Fruit fly (Drosophila melanogaster) whole organism, embryonic: Measurements from ENCODE around the gene CG3704.
A peak's percentile ranks its signal among the peaks of the same experiment; 100 is the strongest.

Experiments used
- Aef1 ChIP-seq: fragments of 200-800 bp; sonication (Bioruptor generic); IDR thresholded peaks from 3 replicates; pipeline ENCODE4 v1.3.6; 2022; ENCODE audit warnings: missing biosample characterization, missing genetic modification characterization
- Atf6 ChIP-seq: fragments of 200-800 bp; sonication (Bioruptor generic); IDR thresholded peaks from 2 replicates; pipeline ENCODE4 v1.3.6; 2022; ENCODE audit warnings: missing biosample characterization, missing genetic modification characterization
- Awh ChIP-seq: fragments of 200-800 bp; sonication (Bioruptor generic); IDR thresholded peaks from 2 replicates; pipeline ENCODE4, ENCODE4 v1.3.6; 2022; ENCODE audit warnings: missing biosample characterization, missing genetic modification characterization
- Blimp-1 ChIP-seq: fragments of 200-800 bp; sonication (Bioruptor generic); optimal IDR thresholded peaks from 3 replicates; lab custom pipeline; 2018; ENCODE audit warnings: missing biosample characterization, missing genetic modification characterization, mild to moderate bottlenecking, moderate library complexity, missing genetic modification reagents
- CG10209 ChIP-seq: fragments of 200-800 bp; sonication (Bioruptor generic); optimal IDR thresholded peaks from 3 replicates; lab custom pipeline; 2017; ENCODE audit warnings: missing biosample characterization, mild to moderate bottlenecking, missing genetic modification characterization, missing genetic modification reagents
- CG10462 ChIP-seq: fragments of 200-800 bp; sonication (Bioruptor generic); optimal IDR thresholded peaks from 2 replicates; lab custom pipeline; 2016; ENCODE audit warnings: missing biosample characterization, missing genetic modification characterization
- CG12219 ChIP-seq: fragments of 200-800 bp; sonication (Bioruptor generic); optimal IDR thresholded peaks from 3 replicates; lab custom pipeline; 2018; ENCODE audit warnings: missing biosample characterization, mild to moderate bottlenecking, missing genetic modification characterization
- CG12299 ChIP-seq: fragments of 200-800 bp; sonication (Bioruptor generic); optimal IDR thresholded peaks from 2 replicates; lab custom pipeline; 2018; ENCODE audit warnings: missing biosample characterization, mild to moderate bottlenecking, missing genetic modification characterization
- CG13894 ChIP-seq: fragments of 200-800 bp; sonication (Bioruptor generic); optimal IDR thresholded peaks from 3 replicates; lab custom pipeline; 2018; ENCODE audit warnings: missing biosample characterization, mild to moderate bottlenecking, missing genetic modification characterization, moderate library complexity
- CG18262 ChIP-seq: fragments of 200-800 bp; optimal IDR thresholded peaks from 3 replicates; lab custom pipeline; 2019; ENCODE audit warnings: missing biosample characterization, mild to moderate bottlenecking, missing genetic modification characterization, moderate library complexity
- CG18599 ChIP-seq: fragments of 200-800 bp; sonication (Bioruptor generic); optimal IDR thresholded peaks from 3 replicates; lab custom pipeline; 2017; ENCODE audit warnings: missing biosample characterization, missing genetic modification characterization, mild to moderate bottlenecking, moderate library complexity, missing genetic modification reagents
- CG2120 ChIP-seq: fragments of 200-800 bp; sonication (Bioruptor generic); optimal IDR thresholded peaks from 3 replicates; lab custom pipeline; 2016; ENCODE audit warnings: missing biosample characterization, missing genetic modification characterization
- CG32532 ChIP-seq: fragments of 200-800 bp; sonication (Bioruptor generic); IDR thresholded peaks from 2 replicates; pipeline ENCODE4 v1.3.6; 2022; ENCODE audit warnings: missing biosample characterization, missing genetic modification characterization
- CG32772 ChIP-seq: fragments of 200-800 bp; sonication (Bioruptor generic); IDR thresholded peaks from 2 replicates; pipeline ENCODE4 v1.3.6; 2022; ENCODE audit warnings: missing biosample characterization, missing genetic modification characterization
- CG3847 ChIP-seq: fragments of 200-800 bp; sonication (Bioruptor generic); IDR thresholded peaks from 2 replicates; pipeline ENCODE4 v1.3.6; 2022; ENCODE audit warnings: missing biosample characterization, missing genetic modification characterization
- CG4854 ChIP-seq: fragments of 200-800 bp; sonication (Bioruptor generic); optimal IDR thresholded peaks from 2 replicates; lab custom pipeline; 2016; ENCODE audit warnings: missing biosample characterization, missing genetic modification characterization, inconsistent platforms
- CG6854 ChIP-seq: fragments of 200-800 bp; sonication (Bioruptor generic); optimal IDR thresholded peaks from 3 replicates; lab custom pipeline; 2017; ENCODE audit warnings: missing biosample characterization, mild to moderate bottlenecking, missing genetic modification characterization
- CG8478 ChIP-seq: fragments of >200 bp; optimal IDR thresholded peaks from 2 replicates; lab custom pipeline; 2018
- CG9215 ChIP-seq: fragments of 200-800 bp; sonication (Bioruptor generic); IDR thresholded peaks from 2 replicates; pipeline ENCODE4 v1.3.6; 2022; ENCODE audit warnings: missing biosample characterization, missing genetic modification characterization
- CG9437 ChIP-seq: fragments of 200-800 bp; sonication (Bioruptor generic); optimal IDR thresholded peaks from 2 replicates; lab custom pipeline; 2018; ENCODE audit warnings: missing biosample characterization, mild to moderate bottlenecking, missing genetic modification characterization
- CG9727 ChIP-seq: fragments of 200-800 bp; sonication (Bioruptor generic); optimal IDR thresholded peaks from 3 replicates; lab custom pipeline; 2017; ENCODE audit warnings: missing biosample characterization, mild to moderate bottlenecking, missing genetic modification characterization
- CrebB ChIP-seq: fragments of 200-800 bp; sonication (Bioruptor generic); optimal IDR thresholded peaks from 3 replicates; lab custom pipeline; 2018; ENCODE audit warnings: missing biosample characterization, mild to moderate bottlenecking, missing genetic modification characterization
- D19A ChIP-seq: fragments of 200-800 bp; optimal IDR thresholded peaks from 3 replicates; lab custom pipeline; 2019; ENCODE audit warnings: missing biosample characterization, mild to moderate bottlenecking, missing genetic modification characterization, moderate library complexity
- Ets65A ChIP-seq: fragments of 200-800 bp; sonication (Bioruptor generic); peaks from one replicate; lab custom pipeline; 2016; ENCODE audit warnings: missing biosample characterization, missing genetic modification characterization
- Fer1 ChIP-seq: fragments of 200-800 bp; sonication (Bioruptor generic); optimal IDR thresholded peaks from 2 replicates; lab custom pipeline; 2017; ENCODE audit warnings: missing biosample characterization, mild to moderate bottlenecking, missing genetic modification characterization
- GATAe ChIP-seq: fragments of 200-800 bp; sonication (Bioruptor generic); conservative IDR thresholded peaks from 2 replicates; pipeline ENCODE4 v1.3.6; 2022; ENCODE audit warnings: missing biosample characterization, missing genetic modification characterization
- H15 ChIP-seq: fragments of 200-800 bp; sonication (Bioruptor generic); IDR thresholded peaks from 3 replicates; pipeline ENCODE4 v1.3.6; 2022; ENCODE audit warnings: missing biosample characterization, missing genetic modification characterization
- HLH54F ChIP-seq: fragments of 200-800 bp; sonication (Bioruptor generic); optimal IDR thresholded peaks from 3 replicates; lab custom pipeline; 2016; ENCODE audit warnings: missing biosample characterization, missing genetic modification characterization
- Jarid2 ChIP-seq: fragments of 200-800 bp; sonication (Bioruptor generic); optimal IDR thresholded peaks from 3 replicates; lab custom pipeline; 2017; ENCODE audit warnings: mild to moderate bottlenecking, missing biosample characterization, missing genetic modification reagents, missing genetic modification characterization
- Meics ChIP-seq: fragments of 200-800 bp; sonication (Bioruptor generic); optimal IDR thresholded peaks from 2 replicates; lab custom pipeline; 2017; ENCODE audit warnings: missing biosample characterization, mild to moderate bottlenecking, missing genetic modification characterization
- Nf-YB ChIP-seq: fragments of 200-800 bp; sonication (Bioruptor generic); optimal IDR thresholded peaks from 3 replicates; lab custom pipeline; 2019; ENCODE audit warnings: missing biosample characterization, mild to moderate bottlenecking, missing genetic modification characterization, moderate library complexity
- Ptx1 ChIP-seq: fragments of 200-800 bp; sonication (Bioruptor generic); IDR thresholded peaks from 2 replicates; pipeline ENCODE4 v1.3.6; 2022; ENCODE audit warnings: missing biosample characterization, missing genetic modification characterization
- Sin3A ChIP-seq: fragments of >200 bp; optimal IDR thresholded peaks from 2 replicates; lab custom pipeline; 2018
- Trl ChIP-seq, 3 experiments: fragments of >200 bp in 2 of 3; fragments of 200-800 bp in 1 of 3; sonication (Bioruptor generic) in 1 of 3; optimal IDR thresholded peaks; 2 replicates in 1 of 3; 3 replicates in 2 of 3; lab custom pipeline; 2016 to 2017; ENCODE audit warnings: missing biosample characterization in 1 of 3, missing genetic modification characterization in 1 of 3
- al ChIP-seq: fragments of 200-800 bp; sonication (Bioruptor generic); IDR thresholded peaks from 2 replicates; pipeline ENCODE4 v1.3.6; 2022; ENCODE audit warnings: missing biosample characterization, missing genetic modification characterization
- ase ChIP-seq: fragments of 200-800 bp; sonication (Bioruptor generic); IDR thresholded peaks from 3 replicates; pipeline ENCODE4 v1.3.6; 2022; ENCODE audit warnings: missing biosample characterization, missing genetic modification characterization
- caup ChIP-seq: fragments of 200-800 bp; sonication (Bioruptor generic); optimal IDR thresholded peaks from 3 replicates; lab custom pipeline; 2017; ENCODE audit warnings: missing biosample characterization, mild to moderate bottlenecking, missing genetic modification characterization, moderate library complexity; ENCODE audit not compliant: severe bottlenecking
- cwo ChIP-seq: fragments of 200-800 bp; sonication (Bioruptor generic); optimal IDR thresholded peaks from 3 replicates; lab custom pipeline; 2017; ENCODE audit warnings: missing biosample characterization, missing genetic modification characterization, mild to moderate bottlenecking, moderate library complexity, missing genetic modification reagents
- dmrt99B ChIP-seq: fragments of 200-800 bp; sonication (Bioruptor generic); optimal IDR thresholded peaks from 2 replicates; lab custom pipeline; 2018; ENCODE audit warnings: missing biosample characterization, mild to moderate bottlenecking, missing genetic modification characterization, moderate library complexity
- exex ChIP-seq: fragments of 200-800 bp; sonication (Bioruptor generic); optimal IDR thresholded peaks from 4 replicates; lab custom pipeline; 2018; ENCODE audit warnings: missing biosample characterization, mild to moderate bottlenecking, missing genetic modification characterization, moderate library complexity
- fd3F ChIP-seq: fragments of 200-800 bp; sonication (Bioruptor generic); optimal IDR thresholded peaks from 2 replicates; lab custom pipeline; 2018; ENCODE audit warnings: missing biosample characterization, mild to moderate bottlenecking, missing genetic modification characterization, moderate library complexity
- fd96Cb ChIP-seq: fragments of 200-800 bp; sonication (Bioruptor generic); optimal IDR thresholded peaks from 2 replicates; lab custom pipeline; 2018; ENCODE audit warnings: missing biosample characterization, mild to moderate bottlenecking, missing genetic modification characterization, moderate library complexity
- inv ChIP-seq: fragments of 200-800 bp; sonication (Bioruptor generic); IDR thresholded peaks from 2 replicates; pipeline ENCODE4 v1.3.6; 2022; ENCODE audit warnings: missing biosample characterization, missing genetic modification characterization; ENCODE audit not compliant: partially characterized antibody
- lab ChIP-seq: fragments of 200-800 bp; sonication (Bioruptor generic); optimal IDR thresholded peaks from 3 replicates; lab custom pipeline; 2017; ENCODE audit warnings: missing biosample characterization, missing genetic modification characterization, mild to moderate bottlenecking, moderate library complexity, missing genetic modification reagents
- lmd ChIP-seq: fragments of 200-800 bp; sonication (Bioruptor generic); IDR thresholded peaks from 2 replicates; pipeline ENCODE4 v1.3.6; 2022; ENCODE audit warnings: missing biosample characterization, missing genetic modification characterization
- pros ChIP-seq: fragments of 200-800 bp; sonication (Bioruptor generic); optimal IDR thresholded peaks from 3 replicates; lab custom pipeline; 2019; ENCODE audit warnings: missing biosample characterization, mild to moderate bottlenecking, missing genetic modification characterization, moderate library complexity
- rib ChIP-seq: fragments of 200-800 bp; sonication (Bioruptor generic); IDR thresholded peaks from 2 replicates; pipeline ENCODE4 v1.3.6; 2022; ENCODE audit warnings: missing biosample characterization, missing genetic modification characterization
- tll ChIP-seq, 2 experiments: fragments of 200-800 bp in 1 of 2; fragments of >200 bp in 1 of 2; sonication (Bioruptor generic) in 1 of 2; optimal IDR thresholded peaks; 2 replicates each; lab custom pipeline; 2017 to 2019; ENCODE audit warnings: missing biosample characterization in 2 of 2, missing genetic modification characterization in 2 of 2, mild to moderate bottlenecking in 1 of 2, moderate library complexity in 1 of 2

Gene CG3704

dm6 chrX:947450-948284 lies 7.1 kb upstream of the CG3704 start, which contains the start of gene CG3699 (continued):
- peak; percentile 30 for TF ChIP-seq CG13894 (tag; lab: Kevin White, UChicago)
- TF ChIP-seq CG4854 (GFP tag; lab: Kevin White, UChicago), result peak; percentile 2
- peak; percentile 73 for TF ChIP-seq exex (tag; lab: Kevin White, UChicago)
- peak; percentile 75 for TF ChIP-seq CG18599 (GFP tag; lab: Kevin White, UChicago)
- TF ChIP-seq Jarid2 (GFP tag; lab: Kevin White, UChicago), result peak; percentile 27
- peak; percentile 15 for TF ChIP-seq fd96Cb (tag; lab: Kevin White, UChicago)
- TF ChIP-seq cwo (GFP tag; lab: Kevin White, UChicago), result peak; percentile 64
- peak; percentile 75 for TF ChIP-seq Meics (GFP tag; lab: Kevin White, UChicago)
- TF ChIP-seq CG10462 (GFP tag; lab: Kevin White, UChicago), result no peak
- no peak for TF ChIP-seq tll (GFP tag; optimal IDR thresholded peaks at IDR 0.05; lab: Kevin White, UChicago)
- TF ChIP-seq CG9727, result peak; percentile 37
- TF ChIP-seq Trl (optimal IDR thresholded peaks at IDR 0.05; lab: Kevin White, UChicago), result peak in 1 of 2 experiments; percentile 0
- no peak for TF ChIP-seq Trl (GFP tag; optimal IDR thresholded peaks at IDR 0.05; lab: Kevin White, UChicago)
- no peak for TF ChIP-seq CG12299 (tag; lab: Kevin White, UChicago)
- peak; percentile 15 for TF ChIP-seq HLH54F (GFP tag; lab: Kevin White, UChicago)
- peak; percentile 3 for TF ChIP-seq caup
- no peak for TF ChIP-seq fd3F
- peak; percentile 26 for TF ChIP-seq Blimp-1
- TF ChIP-seq CG32772 (GFP tag; lab: Robert Waterston, UW), result no peak
- no peak for TF ChIP-seq Sin3A (lab: Kevin White, UChicago)
- no peak for TF ChIP-seq pros (GFP tag; lab: Kevin White, UChicago)
- TF ChIP-seq GATAe (GFP tag; lab: Robert Waterston, UW), result peak; percentile 54
- TF ChIP-seq CrebB, result peak; percentile 25
- no peak for TF ChIP-seq ase (GFP tag; lab: Robert Waterston, UW)
- TF ChIP-seq inv (GFP tag; lab: Robert Waterston, UW), result no peak
- TF ChIP-seq CG32532 (GFP tag; lab: Robert Waterston, UW), result peak; percentile 42; the same call in 1 of the 2 replicates
- TF ChIP-seq Ets65A (GFP tag; lab: Kevin White, UChicago), result peak; percentile 86
- TF ChIP-seq Atf6 (GFP tag; lab: Robert Waterston, UW), result peak; percentile 52; the same call in 1 of the 2 replicates
- 0 out of 2 replicates have a peak, but pooled peaks have one; percentile 25 for TF ChIP-seq rib (GFP tag; lab: Robert Waterston, UW)
- TF ChIP-seq CG2120, result peak; percentile 75
- TF ChIP-seq Awh, result no peak
- peak; percentile 46 for TF ChIP-seq CG6854
- TF ChIP-seq CG3847 (GFP tag; lab: Robert Waterston, UW), result 0 out of 2 replicates have a peak, but pooled peaks have one; percentile 6
- TF ChIP-seq CG12219 (GFP tag; lab: Kevin White, UChicago), result peak; percentile 8
- TF ChIP-seq CG18262, result peak; percentile 28
- TF ChIP-seq lab (GFP tag; lab: Kevin White, UChicago), result peak; percentile 67
- peak; percentile 52 for TF ChIP-seq CG10209 (GFP tag; lab: Kevin White, UChicago)
- TF ChIP-seq al (GFP tag; lab: Robert Waterston, UW), result peak; percentile 32; the same call in 1 of the 2 replicates
- TF ChIP-seq lmd (GFP tag; lab: Robert Waterston, UW), result peak; percentile 32; the same call in 1 of the 2 replicates
- TF ChIP-seq Ptx1 (GFP tag; lab: Robert Waterston, UW), result peak; percentile 52
- TF ChIP-seq Nf-YB, result peak; percentile 11
- no peak for TF ChIP-seq CG8478 (lab: Kevin White, UChicago)
- TF ChIP-seq H15, result no peak
- TF ChIP-seq D19A (tag; lab: Kevin White, UChicago), result peak; percentile 14
- TF ChIP-seq CG9437 (GFP tag; lab: Kevin White, UChicago), result peak; percentile 35
- TF ChIP-seq Aef1 (GFP tag; lab: Robert Waterston, UW), result no peak
- peak; percentile 45 for TF ChIP-seq dmrt99B (tag; lab: Kevin White, UChicago)
- TF ChIP-seq Fer1 (GFP tag; lab: Kevin White, UChicago), result peak; percentile 52
- peak; percentile 26; the same call in 1 of the 2 replicates for TF ChIP-seq CG9215 (GFP tag; lab: Robert Waterston, UW)
